Fruit fly (Drosophila melanogaster) S2 (cell line): ENCODE data around the gene CG1494.

Source experiments
- CG8478 ChIP-seq: fragments of >200 bp; optimal IDR thresholded peaks from 2 replicates; lab custom pipeline; 2018
- CTCF ChIP-seq, 2 experiments: fragments of >200 bp; optimal IDR thresholded peaks; 2 replicates each; lab custom pipeline; 2018

DNA sequence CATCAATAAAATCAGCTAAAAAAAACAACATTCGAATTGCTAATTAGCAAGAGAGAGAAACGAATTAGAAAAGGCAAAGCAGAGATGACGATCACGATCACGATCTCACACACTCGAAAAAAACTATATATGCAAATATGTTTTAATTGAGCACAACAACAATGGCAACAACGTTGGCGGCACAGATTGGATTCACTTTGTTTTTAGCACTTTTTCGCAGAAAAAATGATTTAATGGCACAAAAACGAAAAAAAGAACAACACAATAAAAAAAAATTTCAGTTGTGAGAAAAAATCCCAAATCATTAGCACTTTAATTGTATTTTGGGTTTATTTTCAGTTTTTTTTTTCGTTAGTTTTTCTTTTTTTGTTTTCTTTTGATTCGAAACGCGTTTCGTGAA lies 4.5 kb upstream of the CG1494 start:
- no peak for TF ChIP-seq CG8478 (lab: Kevin White, UChicago)
- no peak for TF ChIP-seq CTCF (optimal IDR thresholded peaks at IDR 0.05; lab: Kevin White, UChicago)
